Fruit fly (Drosophila melanogaster): ENCODE measurements around the gene Crk.

DNA sequence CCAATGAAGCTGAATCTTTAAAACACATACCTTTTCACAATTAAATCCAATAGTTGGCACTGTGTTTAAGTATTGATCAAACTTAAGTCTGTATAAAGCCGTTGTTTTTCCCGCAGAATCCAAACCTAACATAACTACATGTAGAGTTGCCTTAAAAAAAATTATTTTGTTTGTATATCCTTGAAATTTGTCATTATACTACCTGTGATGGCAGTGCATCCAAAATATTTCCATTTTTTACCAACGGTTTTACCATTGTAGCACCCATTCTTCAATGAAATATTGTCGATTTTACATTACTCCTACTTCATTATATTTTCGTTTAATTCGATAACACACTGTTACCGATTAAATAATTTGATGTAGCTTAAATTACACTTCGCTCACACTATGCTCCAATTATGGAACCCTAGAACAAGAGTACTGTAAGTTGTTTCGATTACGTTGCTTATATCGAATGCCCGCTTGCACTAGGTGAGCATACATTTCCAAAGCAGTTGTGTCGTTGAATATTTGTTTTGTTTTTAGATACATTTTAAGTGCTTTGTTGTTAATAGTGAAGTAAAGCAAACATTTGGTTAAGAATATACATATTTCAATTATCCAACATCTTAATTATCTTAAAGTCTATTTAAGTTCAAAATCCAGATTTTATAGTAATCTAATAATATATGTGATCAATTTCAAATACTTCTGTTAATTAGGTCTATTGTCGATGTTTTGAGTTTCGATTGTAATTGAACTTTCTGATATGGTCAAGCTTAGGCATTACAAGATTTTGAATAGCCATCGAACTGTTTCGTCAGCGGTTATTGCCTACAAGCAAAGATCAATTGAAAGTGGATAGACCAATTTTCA, 30.7 kb upstream of the Crk start, which contains the start of gene Arl4:
- peak in 1 of 2 experiments; percentile 4 for TF ChIP-seq CTCF (optimal IDR thresholded peaks at IDR 0.05)
- no peak for TF ChIP-seq CG8478 (optimal IDR thresholded peaks at IDR 0.05)
